Worm (Caenorhabditis elegans): ENCODE measurements around the gene parg-1.

ce11 chrIV:8794895-8795665 lies 49.0 kb downstream of the parg-1 start:
- no peak for TF ChIP-seq nhr-232 (tag; optimal IDR thresholded peaks at IDR 0.05)
- no peak for TF ChIP-seq lim-6 (tag; optimal IDR thresholded peaks at IDR 0.05)
- TF ChIP-seq ama-1 (optimal IDR thresholded peaks at IDR 0.05) = no peak
- TF ChIP-seq elt-2 (tag; optimal IDR thresholded peaks at IDR 0.05) = no peak
- TF ChIP-seq ceh-45 (GFP tag; IDR thresholded peaks at IDR 0.05) = no peak
- no peak for TF ChIP-seq dve-1 (tag; optimal IDR thresholded peaks at IDR 0.05)
- TF ChIP-seq pha-4 (tag; optimal IDR thresholded peaks at IDR 0.05) = no peak
